Fruit fly (Drosophila melanogaster) Kc167 (cell line): Measurements from ENCODE around the gene Gcn5.

Experiments
- Myc ChIP-seq: fragments of >200 bp; optimal IDR thresholded peaks from 2 replicates; lab custom pipeline; 2017; ENCODE audit warnings: missing external identifiers
- Sin3A ChIP-seq: fragments of >200 bp; optimal IDR thresholded peaks from 2 replicates; lab custom pipeline; 2018; ENCODE audit warnings: missing external identifiers
- h ChIP-seq: fragments of >200 bp; optimal IDR thresholded peaks from 3 replicates; lab custom pipeline; 2018; ENCODE audit warnings: missing external identifiers
- insv ChIP-seq: fragments of >200 bp; optimal IDR thresholded peaks from 3 replicates; lab custom pipeline; 2018; ENCODE audit warnings: missing external identifiers
- psq ChIP-seq: fragments of >200 bp; optimal IDR thresholded peaks from 2 replicates; lab custom pipeline; 2017; ENCODE audit warnings: missing external identifiers
- ttk ChIP-seq: sonication (Bioruptor generic); optimal IDR thresholded peaks from 2 replicates; lab custom pipeline; 2017; ENCODE audit warnings: missing external identifiers

The Gcn5 gene

DNA sequence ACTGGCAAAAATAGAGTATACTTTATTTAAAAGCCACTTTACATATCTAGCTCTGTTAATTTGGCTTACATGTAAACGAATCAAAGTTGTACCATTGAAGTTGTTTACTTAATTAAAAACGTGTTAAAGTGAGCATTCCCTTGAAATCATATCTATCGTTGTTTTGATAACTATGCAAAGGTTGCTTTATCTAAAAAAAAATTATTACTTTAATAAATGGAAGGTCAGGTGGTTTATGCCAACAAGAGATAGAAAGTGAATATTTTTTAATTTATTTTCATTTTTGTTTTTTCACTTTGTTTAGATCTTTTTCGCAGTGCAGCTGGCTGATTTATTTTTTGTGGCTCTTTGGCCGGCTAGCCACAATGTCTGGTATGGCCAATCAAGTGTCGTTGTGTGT is 40.9 kb downstream of the Gcn5 start:
- TF ChIP-seq ttk (no peak), psq (lab: Kevin White, UChicago) (no peak), Myc (lab: Kevin White, UChicago) (no peak), h (lab: Kevin White, UChicago) (no peak), Sin3A (lab: Kevin White, UChicago) (no peak), insv (lab: Kevin White, UChicago) (no peak)

DNA sequence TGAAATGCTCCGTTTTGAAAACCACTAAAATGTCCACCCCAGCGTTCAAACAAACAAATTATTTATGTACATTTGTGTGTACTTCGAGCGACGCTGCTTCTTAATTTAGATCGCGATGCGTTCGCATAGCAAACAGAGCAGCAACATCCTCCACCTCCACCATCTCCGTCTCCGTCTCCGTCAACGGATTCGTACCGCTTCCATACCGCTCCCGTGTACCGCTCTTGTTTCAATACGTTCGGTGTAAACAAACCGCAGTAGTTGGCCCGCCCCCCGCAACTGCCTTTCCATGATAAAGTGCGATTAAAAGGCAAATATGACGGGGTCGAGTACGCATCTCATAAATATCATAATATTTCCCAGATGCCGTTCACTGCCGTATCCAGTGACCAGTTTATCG is 41.6 kb downstream of the Gcn5 start, which contains the start of gene CG33725:
Gene CG33725 (plus strand): TSS at position 364 of the 400 bp plus-strand sequence.
- TF ChIP-seq h (lab: Kevin White, UChicago) = no peak
- no peak for TF ChIP-seq Myc (lab: Kevin White, UChicago)
- TF ChIP-seq Sin3A (lab: Kevin White, UChicago) = no peak
- TF ChIP-seq ttk = no peak
- no peak for TF ChIP-seq psq (lab: Kevin White, UChicago)
- TF ChIP-seq insv (lab: Kevin White, UChicago) = no peak

DNA sequence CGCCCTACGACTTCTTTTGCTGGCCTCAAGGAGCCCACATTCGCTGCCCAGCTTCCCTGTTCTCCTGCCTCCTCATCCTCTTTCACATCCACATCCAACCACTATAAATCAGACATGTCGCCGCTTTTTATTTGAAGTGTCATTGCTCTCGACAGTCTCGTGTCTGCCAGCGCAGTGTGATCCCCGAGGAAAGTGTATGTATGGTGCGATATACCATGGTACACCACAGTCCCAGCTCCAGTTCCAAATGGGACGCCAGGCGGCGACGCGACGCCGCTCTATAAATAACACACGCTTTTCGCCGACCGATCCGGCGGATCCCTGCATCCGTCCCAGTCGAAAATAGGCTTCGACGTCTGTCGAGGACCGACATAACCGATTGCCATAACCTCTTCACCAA is 45.6 kb downstream of the Gcn5 start:
- no peak for TF ChIP-seq insv (lab: Kevin White, UChicago)
- TF ChIP-seq h (lab: Kevin White, UChicago) = no peak

DNA sequence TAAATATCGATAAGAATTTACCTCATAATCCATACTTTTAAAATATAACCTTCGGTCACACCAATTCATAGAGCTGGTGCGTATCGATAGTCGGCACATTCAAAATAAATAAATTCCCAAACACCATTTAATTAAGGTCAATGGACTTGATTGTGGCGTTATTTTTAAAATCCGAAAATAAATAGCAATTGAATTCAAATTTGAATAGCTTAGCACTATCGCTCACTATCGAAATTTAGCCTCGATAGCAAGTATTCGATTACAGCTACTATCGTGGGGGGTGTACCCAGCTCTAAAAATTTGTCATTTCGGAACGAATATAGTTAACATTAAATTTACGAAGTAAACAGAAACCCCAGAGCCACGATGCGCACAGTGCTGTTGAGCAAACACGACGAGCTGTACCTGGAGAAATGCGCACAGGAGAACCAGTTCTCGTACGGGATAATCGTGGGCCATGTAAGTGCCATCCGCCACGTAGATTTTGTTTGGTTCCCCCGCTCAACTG is 52.3 kb downstream of the Gcn5 start, which contains the start of gene CG10616:
Gene CG10616 (plus strand): TSS at position 258 of the 508 bp plus-strand sequence.
- TF ChIP-seq ttk = no peak
- TF ChIP-seq Myc (lab: Kevin White, UChicago) = no peak
- no peak for TF ChIP-seq psq (lab: Kevin White, UChicago)
- no peak for TF ChIP-seq h (lab: Kevin White, UChicago)
- TF ChIP-seq Sin3A (lab: Kevin White, UChicago) = no peak
- TF ChIP-seq insv (lab: Kevin White, UChicago) = no peak
